Fruit fly (Drosophila melanogaster): ENCODE results near the gene CG2217.

DNA sequence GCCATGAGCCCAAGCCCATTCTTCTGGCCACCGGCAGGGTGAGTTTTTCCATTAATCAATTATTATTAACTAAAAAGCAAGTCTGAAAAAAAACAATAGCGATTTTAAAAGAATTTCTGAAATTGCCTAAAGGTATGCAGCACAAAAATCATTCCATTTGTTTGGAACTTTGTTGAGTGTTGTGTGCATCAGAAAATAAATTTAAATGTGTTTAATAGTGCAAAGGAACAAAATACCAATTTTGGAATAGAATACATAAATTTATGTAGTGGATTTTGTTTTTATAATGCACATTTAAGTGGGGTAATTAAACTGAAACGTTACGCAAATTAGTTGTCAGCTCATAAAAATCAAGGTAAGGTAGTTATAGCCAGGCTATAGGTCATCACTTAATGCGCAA lies 41.5 kb upstream of the CG2217 start:
- TF ChIP-seq CG8478 (optimal IDR thresholded peaks at IDR 0.05) (no peak), CTCF (optimal IDR thresholded peaks at IDR 0.05) (no peak)

Measured in S2 (cell line).